Worm (Caenorhabditis elegans): ENCODE results near the gene clec-264.

DNA sequence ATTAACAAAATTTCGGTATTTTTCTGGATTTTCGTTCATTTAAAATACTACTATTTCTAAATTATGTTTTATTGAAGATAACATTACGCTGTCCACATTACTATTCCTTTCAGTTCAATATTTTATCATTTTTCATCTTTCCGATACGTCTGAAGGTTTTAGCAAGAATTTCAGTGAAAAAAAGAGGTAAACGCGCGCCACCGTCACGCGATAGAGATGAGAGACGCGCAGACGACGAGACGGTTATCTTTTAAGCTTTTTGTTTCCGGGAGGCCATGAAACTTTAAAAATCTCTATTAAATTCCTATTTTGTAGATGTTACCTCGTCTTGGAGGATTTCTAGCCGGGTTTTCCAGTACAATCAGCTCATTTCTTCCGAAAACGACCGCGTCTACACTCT lies 12.7 kb downstream of the clec-264 start, which contains the start of gene mrps-12:
- TF ChIP-seq nhr-76 (tag; optimal IDR thresholded peaks at IDR 0.05) (no peak), egl-5 (tag; optimal IDR thresholded peaks at IDR 0.05) (no peak), R02D3.7 (tag; optimal IDR thresholded peaks at IDR 0.05) (no peak), snpc-4 (tag; optimal IDR thresholded peaks at IDR 0.05) (no peak), nhr-25 (tag; optimal IDR thresholded peaks at IDR 0.05) (no peak), sea-2 (GFP tag; optimal IDR thresholded peaks at IDR 0.05) (no peak), ceh-82 (tag; optimal IDR thresholded peaks at IDR 0.05) (no peak), pha-4 (tag; optimal IDR thresholded peaks at IDR 0.05) (no peak), unc-62 (GFP tag; optimal IDR thresholded peaks at IDR 0.05) (no peak), nhr-11 (tag; optimal IDR thresholded peaks at IDR 0.05) (no peak), elt-1 (tag; optimal IDR thresholded peaks at IDR 0.05) (no peak)

Measured in whole organism, L3 larva.